Fruit fly (Drosophila melanogaster): ENCODE measurements around the gene Elp4.

Gene Elp4

DNA sequence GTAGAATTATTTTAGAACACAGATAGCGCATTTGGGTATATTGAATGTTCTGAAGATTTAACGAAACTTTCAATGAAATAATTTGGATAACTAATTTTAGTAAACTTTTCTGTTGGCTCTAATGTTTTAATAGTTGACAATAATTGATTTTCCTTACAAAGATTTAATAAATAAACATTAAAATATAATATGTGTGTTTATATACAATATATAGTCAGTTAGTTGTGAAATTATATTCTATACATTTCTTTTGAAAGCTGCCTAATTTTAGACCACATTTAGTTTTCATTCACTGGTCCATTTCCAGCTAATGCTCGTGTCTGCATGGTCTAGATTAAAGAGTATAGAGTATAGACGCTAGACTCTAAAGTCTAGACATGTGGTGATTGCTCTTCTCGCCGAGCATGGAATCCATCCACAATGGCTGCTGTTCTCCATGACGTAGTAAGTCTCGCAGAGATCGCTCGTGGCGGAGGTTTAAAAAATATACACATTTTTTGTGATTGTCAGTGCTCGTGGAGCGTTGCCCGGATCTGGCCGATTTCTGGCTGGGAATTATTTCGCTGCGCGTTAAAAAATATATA, 35.0 kb downstream of the Elp4 start, which contains the start of gene GluRIIB:
GluRIIB (plus strand) TSS at position 534 of the 584 bp plus-strand sequence.
- no peak for TF ChIP-seq br (GFP tag; optimal IDR thresholded peaks at IDR 0.05)
- no peak for TF ChIP-seq psq (GFP tag; optimal IDR thresholded peaks at IDR 0.05)
- TF ChIP-seq Hr78 (GFP tag; optimal IDR thresholded peaks at IDR 0.05), result no peak

DNA sequence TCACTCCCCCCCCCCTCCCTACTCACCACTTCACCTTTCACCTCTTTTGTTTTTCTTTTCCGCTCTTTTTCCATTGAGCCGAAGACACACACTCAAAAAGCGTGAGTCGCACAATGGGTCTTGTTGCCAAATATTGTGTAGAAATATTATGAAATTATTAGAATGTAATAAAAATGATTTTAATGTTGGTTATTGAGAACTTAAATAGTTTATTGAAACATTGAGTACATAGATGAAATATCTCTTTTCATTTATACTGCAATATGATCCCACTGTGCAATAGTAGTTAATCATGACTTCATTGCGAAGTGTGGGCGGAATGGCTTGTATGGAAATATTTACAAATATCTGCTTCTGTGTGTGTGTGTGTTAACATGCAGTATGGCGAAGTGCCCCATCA, 43.2 kb downstream of the Elp4 start:
- peak; percentile 14 for TF ChIP-seq HLH106 (tag; optimal IDR thresholded peaks at IDR 0.05)
- no peak for TF ChIP-seq jim (GFP tag; optimal IDR thresholded peaks at IDR 0.05)
- peak in 1 of 2 experiments; percentile 2 for TF ChIP-seq foxo (GFP tag; optimal IDR thresholded peaks at IDR 0.05)
- no peak for TF ChIP-seq sv (GFP tag; optimal IDR thresholded peaks at IDR 0.05)
- no peak for TF ChIP-seq dmrt93B (GFP tag; optimal IDR thresholded peaks at IDR 0.05)
- TF ChIP-seq lola (GFP tag; optimal IDR thresholded peaks at IDR 0.05), result no peak
- no peak for TF ChIP-seq CrebA (GFP tag; optimal IDR thresholded peaks at IDR 0.05; ENCODE audit: borderline replicate concordance)
- no peak for TF ChIP-seq N (GFP tag; optimal IDR thresholded peaks at IDR 0.05)
- no peak for TF ChIP-seq fru (GFP tag; optimal IDR thresholded peaks at IDR 0.05)
- no peak for TF ChIP-seq h (GFP tag; optimal IDR thresholded peaks at IDR 0.05)

- TF ChIP-seq h (GFP tag; optimal IDR thresholded peaks at IDR 0.05) (peak; percentile 35), sage (GFP tag; optimal IDR thresholded peaks at IDR 0.05) (no peak), Vsx2 (GFP tag; optimal IDR thresholded peaks at IDR 0.05; ENCODE audit: partially characterized antibody) (no peak), dmrt93B (GFP tag; optimal IDR thresholded peaks at IDR 0.05) (peak; percentile 12), pan (optimal IDR thresholded peaks at IDR 0.05) (no peak), rgr (GFP tag; optimal IDR thresholded peaks at IDR 0.05) (peak; percentile 24), Myc (optimal IDR thresholded peaks at IDR 0.05) (no peak), usp (GFP tag; optimal IDR thresholded peaks at IDR 0.05) (no peak), OdsH (GFP tag; optimal IDR thresholded peaks at IDR 0.05) (peak; percentile 23), Jra (GFP tag; optimal IDR thresholded peaks at IDR 0.05) (no peak), N (GFP tag; optimal IDR thresholded peaks at IDR 0.05) (no peak), Dfd (GFP tag; optimal IDR thresholded peaks at IDR 0.05) (peak; percentile 53), CG32264 (GFP tag; optimal IDR thresholded peaks at IDR 0.05) (no peak), Dif (GFP tag; optimal IDR thresholded peaks at IDR 0.05; ENCODE audit: partially characterized antibody) (no peak), foxo (GFP tag; optimal IDR thresholded peaks at IDR 0.05) (peak in 1 of 2 experiments; percentile 34), CG9705 (GFP tag; optimal IDR thresholded peaks at IDR 0.05) (no peak), fru (GFP tag; optimal IDR thresholded peaks at IDR 0.05) (peak; percentile 40), br (GFP tag; optimal IDR thresholded peaks at IDR 0.05) (no peak), HLH106 (tag; optimal IDR thresholded peaks at IDR 0.05) (peak; percentile 54), ey (GFP tag; optimal IDR thresholded peaks at IDR 0.05) (peak; percentile 32), brk (GFP tag; optimal IDR thresholded peaks at IDR 0.05) (no peak)
Observed at dm6 chr2L:5569503-5569902, 45.6 kb downstream of the Elp4 start.
